Fruit fly (Drosophila melanogaster) whole organism, pupa: ENCODE results near the gene CG12689.

ENCODE experiments used
- CG10348 ChIP-seq: fragments of 200-800 bp; sonication (Bioruptor generic); IDR thresholded peaks from 2 replicates; pipeline ENCODE4 v1.3.6; 2022; ENCODE audit warnings: missing biosample characterization, missing genetic modification characterization
- CG12605 ChIP-seq: fragments of 200-800 bp; sonication (Bioruptor generic); IDR thresholded peaks from 2 replicates; pipeline ENCODE4 v1.3.6; 2022; ENCODE audit warnings: missing biosample characterization, missing genetic modification characterization
- CG13204 ChIP-seq: fragments of 200-800 bp; sonication (Bioruptor generic); optimal IDR thresholded peaks from 2 replicates; lab custom pipeline; 2018; ENCODE audit warnings: missing biosample characterization, mild to moderate bottlenecking, missing genetic modification characterization, moderate library complexity
- CG14655 ChIP-seq: fragments of 200-800 bp; sonication (Bioruptor generic); optimal IDR thresholded peaks from 3 replicates; lab custom pipeline; 2017; ENCODE audit warnings: mild to moderate bottlenecking, missing biosample characterization, missing genetic modification reagents, missing genetic modification characterization
- CG15710 ChIP-seq: fragments of 200-800 bp; sonication (Bioruptor generic); optimal IDR thresholded peaks from 2 replicates; lab custom pipeline; 2018; ENCODE audit warnings: missing biosample characterization, mild to moderate bottlenecking, missing genetic modification characterization, moderate library complexity
- CG17806 ChIP-seq: fragments of 200-800 bp; sonication (Bioruptor generic); optimal IDR thresholded peaks from 2 replicates; lab custom pipeline; 2018; ENCODE audit warnings: missing biosample characterization, mild to moderate bottlenecking, missing genetic modification characterization, moderate library complexity
- CG32121 ChIP-seq: fragments of 200-800 bp; sonication (Bioruptor generic); IDR thresholded peaks from 2 replicates; pipeline ENCODE4 v1.3.6; 2022; ENCODE audit warnings: missing biosample characterization, missing genetic modification characterization
- CG34367 ChIP-seq: fragments of 200-800 bp; sonication (Bioruptor generic); optimal IDR thresholded peaks from 2 replicates; lab custom pipeline; 2018; ENCODE audit warnings: missing biosample characterization, mild to moderate bottlenecking, missing genetic modification characterization
- CG4496 ChIP-seq: fragments of 200-800 bp; sonication (Bioruptor generic); IDR thresholded peaks from 3 replicates; pipeline ENCODE4 v1.3.6; 2022; ENCODE audit warnings: missing biosample characterization, missing genetic modification characterization
- CG8159 ChIP-seq: fragments of 200-800 bp; sonication (Bioruptor generic); optimal IDR thresholded peaks from 3 replicates; lab custom pipeline; 2018; ENCODE audit warnings: missing biosample characterization, mild to moderate bottlenecking, missing genetic modification characterization, moderate library complexity
- CG8301 ChIP-seq: fragments of 200-800 bp; sonication (Bioruptor generic); optimal IDR thresholded peaks from 2 replicates; lab custom pipeline; 2018; ENCODE audit warnings: missing biosample characterization, mild to moderate bottlenecking, missing genetic modification characterization
- CG9948 ChIP-seq: fragments of 200-800 bp; sonication (Bioruptor generic); optimal IDR thresholded peaks from 2 replicates; lab custom pipeline; 2018; ENCODE audit warnings: missing biosample characterization, mild to moderate bottlenecking, missing genetic modification characterization, moderate library complexity
- D1 ChIP-seq: fragments of 200-800 bp; sonication (Bioruptor generic); optimal IDR thresholded peaks from 2 replicates; lab custom pipeline; 2018; ENCODE audit warnings: missing biosample characterization, mild to moderate bottlenecking, missing genetic modification characterization, moderate library complexity
- EcR ChIP-seq: fragments of 200-800 bp; sonication (Bioruptor generic); optimal IDR thresholded peaks from 3 replicates; lab custom pipeline; 2019; ENCODE audit warnings: missing biosample characterization, missing genetic modification characterization, mild to moderate bottlenecking, moderate library complexity, missing genetic modification reagents
- Ets98B ChIP-seq: fragments of 200-800 bp; sonication (Bioruptor generic); IDR thresholded peaks from 2 replicates; pipeline ENCODE4 v1.3.6; 2022; ENCODE audit warnings: missing biosample characterization, missing genetic modification characterization
- Pif1A ChIP-seq: fragments of 200-800 bp; sonication (Bioruptor generic); optimal IDR thresholded peaks from 3 replicates; lab custom pipeline; 2016; ENCODE audit warnings: missing biosample characterization, missing genetic modification characterization
- Pif1B ChIP-seq: fragments of 200-800 bp; sonication (Bioruptor generic); optimal IDR thresholded peaks from 3 replicates; lab custom pipeline; 2016; ENCODE audit warnings: missing biosample characterization, missing genetic modification characterization
- Snoo ChIP-seq: fragments of 200-800 bp; sonication (Bioruptor generic); optimal IDR thresholded peaks from 3 replicates; lab custom pipeline; 2017; ENCODE audit warnings: missing biosample characterization, mild to moderate bottlenecking, missing genetic modification characterization, inconsistent platforms
- fd96Ca ChIP-seq: fragments of 200-800 bp; sonication (Bioruptor generic); IDR thresholded peaks from 3 replicates; pipeline ENCODE4 v1.3.6; 2022; ENCODE audit warnings: missing biosample characterization, missing genetic modification characterization
- gl ChIP-seq: fragments of 200-800 bp; sonication (Bioruptor generic); optimal IDR thresholded peaks from 2 replicates; lab custom pipeline; 2018; ENCODE audit warnings: missing biosample characterization, mild to moderate bottlenecking, missing genetic modification characterization
- rn ChIP-seq: fragments of 200-800 bp; sonication (Bioruptor generic); IDR thresholded peaks from 2 replicates; pipeline ENCODE4 v1.3.6; 2022; ENCODE audit warnings: missing biosample characterization, missing genetic modification characterization

Gene CG12689

dm6 chrX:7558646-7559045, 27.3 kb downstream of the CG12689 start:
- TF ChIP-seq CG14655, result peak; percentile 47
- no peak for TF ChIP-seq CG12605 (GFP tag; lab: Robert Waterston, UW)
- TF ChIP-seq fd96Ca (GFP tag; lab: Robert Waterston, UW), result no peak
- peak; percentile 72 for TF ChIP-seq CG17806
- TF ChIP-seq CG9948 (tag; lab: Kevin White, UChicago), result peak; percentile 65
- TF ChIP-seq Snoo, result peak; percentile 31
- no peak for TF ChIP-seq Ets98B
- TF ChIP-seq CG10348 (GFP tag; lab: Robert Waterston, UW), result no peak
- no peak for TF ChIP-seq D1 (tag; lab: Kevin White, UChicago)
- no peak for TF ChIP-seq CG32121 (GFP tag; lab: Robert Waterston, UW)
- TF ChIP-seq CG34367 (tag; lab: Kevin White, UChicago), result peak; percentile 51
- peak; percentile 72 for TF ChIP-seq CG8159 (tag; lab: Kevin White, UChicago)
- no peak for TF ChIP-seq rn (GFP tag; lab: Robert Waterston, UW)
- peak; percentile 53 for TF ChIP-seq CG15710 (tag; lab: Kevin White, UChicago)
- no peak for TF ChIP-seq CG13204
- TF ChIP-seq Pif1B (GFP tag; lab: Kevin White, UChicago), result peak; percentile 1
- TF ChIP-seq gl (tag; lab: Kevin White, UChicago), result peak; percentile 19
- TF ChIP-seq Pif1A (GFP tag; lab: Kevin White, UChicago), result peak; percentile 35
- peak; percentile 34 for TF ChIP-seq CG8301
- TF ChIP-seq CG4496 (GFP tag; lab: Robert Waterston, UW), result no peak
- TF ChIP-seq EcR, result no peak

- TF ChIP-seq Snoo, result no peak
- peak; percentile 59 for TF ChIP-seq CG14655
- TF ChIP-seq CG17806, result peak; percentile 17
- no peak for TF ChIP-seq gl (tag; lab: Kevin White, UChicago)
- TF ChIP-seq CG15710 (tag; lab: Kevin White, UChicago), result peak; percentile 31
- TF ChIP-seq CG9948 (tag; lab: Kevin White, UChicago), result peak; percentile 38
- peak; percentile 43 for TF ChIP-seq CG8159 (tag; lab: Kevin White, UChicago)
Measured at dm6 chrX:7557652-7558051, 28.3 kb downstream of the CG12689 start.

dm6 chrX:7556270-7556669, 29.7 kb downstream of the CG12689 start:
- TF ChIP-seq CG17806, result peak; percentile 53
- no peak for TF ChIP-seq CG32121 (GFP tag; lab: Robert Waterston, UW)
- TF ChIP-seq Snoo, result peak; percentile 21
- peak; percentile 41 for TF ChIP-seq CG15710 (tag; lab: Kevin White, UChicago)
- no peak for TF ChIP-seq Ets98B
- no peak for TF ChIP-seq CG10348 (GFP tag; lab: Robert Waterston, UW)
- TF ChIP-seq D1 (tag; lab: Kevin White, UChicago), result no peak
- TF ChIP-seq CG8301, result peak; percentile 33
- peak; percentile 55 for TF ChIP-seq CG8159 (tag; lab: Kevin White, UChicago)
- TF ChIP-seq Pif1A (GFP tag; lab: Kevin White, UChicago), result peak; percentile 34
- TF ChIP-seq rn (GFP tag; lab: Robert Waterston, UW), result no peak
- TF ChIP-seq CG14655, result peak; percentile 51
- TF ChIP-seq Pif1B (GFP tag; lab: Kevin White, UChicago), result peak; percentile 29
- TF ChIP-seq fd96Ca (GFP tag; lab: Robert Waterston, UW), result no peak
- no peak for TF ChIP-seq CG12605 (GFP tag; lab: Robert Waterston, UW)
- peak; percentile 46 for TF ChIP-seq CG9948 (tag; lab: Kevin White, UChicago)
- TF ChIP-seq EcR, result no peak
- no peak for TF ChIP-seq gl (tag; lab: Kevin White, UChicago)
- TF ChIP-seq CG13204, result no peak
- TF ChIP-seq CG34367 (tag; lab: Kevin White, UChicago), result peak; percentile 30
- no peak for TF ChIP-seq CG4496 (GFP tag; lab: Robert Waterston, UW)

- TF ChIP-seq CG4496 (GFP tag; lab: Robert Waterston, UW) (no peak), CG32121 (GFP tag; lab: Robert Waterston, UW) (no peak), CG8301 (no peak), CG12605 (GFP tag; lab: Robert Waterston, UW) (no peak), CG15710 (tag; lab: Kevin White, UChicago) (no peak), D1 (tag; lab: Kevin White, UChicago) (no peak), Pif1A (GFP tag; lab: Kevin White, UChicago) (no peak), CG9948 (tag; lab: Kevin White, UChicago) (no peak), fd96Ca (GFP tag; lab: Robert Waterston, UW) (no peak), gl (tag; lab: Kevin White, UChicago) (no peak), rn (GFP tag; lab: Robert Waterston, UW) (no peak), CG10348 (GFP tag; lab: Robert Waterston, UW) (no peak)
- TF ChIP-seq, all 21 proteins: peak for 0
Measured at dm6 chrX:7553446-7553845, 32.5 kb downstream of the CG12689 start.

dm6 chrX:7552109-7552508, 33.8 kb downstream of the CG12689 start:
- TF ChIP-seq Pif1A (GFP tag; lab: Kevin White, UChicago), result no peak
- no peak for TF ChIP-seq CG8301
- TF ChIP-seq Pif1B (GFP tag; lab: Kevin White, UChicago), result no peak

dm6 chrX:7550704-7551103, 35.2 kb downstream of the CG12689 start:
- TF ChIP-seq CG17806 (no peak), Ets98B (no peak), Pif1B (GFP tag; lab: Kevin White, UChicago) (no peak), gl (tag; lab: Kevin White, UChicago) (no peak), CG13204 (no peak), rn (GFP tag; lab: Robert Waterston, UW) (no peak), CG9948 (tag; lab: Kevin White, UChicago) (no peak), CG15710 (tag; lab: Kevin White, UChicago) (no peak), CG4496 (GFP tag; lab: Robert Waterston, UW) (no peak), CG14655 (no peak), Snoo (no peak), CG32121 (GFP tag; lab: Robert Waterston, UW) (no peak), CG8301 (no peak), Pif1A (GFP tag; lab: Kevin White, UChicago) (no peak), CG10348 (GFP tag; lab: Robert Waterston, UW) (no peak), D1 (tag; lab: Kevin White, UChicago) (no peak), CG34367 (tag; lab: Kevin White, UChicago) (no peak)
